Worm (Caenorhabditis elegans) whole organism, young adult: ENCODE results near the gene tmem-138.

Experiments
- B0035.1 ChIP-seq: sonication (generic microtip); optimal IDR thresholded peaks from 2 replicates; lab custom pipeline; 2016; ENCODE audit warnings: missing genetic modification characterization, mild to moderate bottlenecking, missing compliant biosample characterization, missing genotype, missing genetic modification reagents
- B0336.3 ChIP-seq: fragments of 200-800 bp; sonication (Bioruptor generic); IDR thresholded peaks from 2 replicates; pipeline ENCODE4 v1.3.6; 2022; ENCODE audit warnings: missing genetic modification characterization, missing compliant biosample characterization
- C06A6.2 ChIP-seq: fragments of 200-800 bp; sonication (Bioruptor generic); conservative IDR thresholded peaks from 2 replicates; pipeline ENCODE4 v1.3.6; 2022; ENCODE audit warnings: missing genetic modification characterization, missing compliant biosample characterization
- D2030.7 ChIP-seq: fragments of 200-800 bp; sonication (Bioruptor generic); IDR thresholded peaks from 2 replicates; pipeline ENCODE4 v1.3.6; 2022; ENCODE audit warnings: missing genetic modification reagents, missing genetic modification characterization, missing compliant biosample characterization
- F23B12.7 ChIP-seq: sonication (generic microtip); optimal IDR thresholded peaks from 2 replicates; lab custom pipeline; 2017; ENCODE audit warnings: missing genetic modification characterization, mild to moderate bottlenecking, missing compliant biosample characterization, antibody characterized with exemption, moderate library complexity; ENCODE audit not compliant: insufficient read depth
- F52B5.7 ChIP-seq: sonication (generic microtip); optimal IDR thresholded peaks from 2 replicates; lab custom pipeline; 2016; ENCODE audit warnings: mild to moderate bottlenecking, missing genetic modification characterization, missing compliant biosample characterization
- K12H6.12 ChIP-seq: fragments of 200-800 bp; sonication (Bioruptor generic); optimal IDR thresholded peaks from 2 replicates; lab custom pipeline; 2018; ENCODE audit warnings: mild to moderate bottlenecking, missing genetic modification characterization, missing compliant biosample characterization
- T26A5.8 ChIP-seq: sonication (generic microtip); optimal IDR thresholded peaks from 2 replicates; lab custom pipeline; 2016; ENCODE audit warnings: missing genetic modification characterization, missing compliant biosample characterization
- Y53F4B.3 ChIP-seq: fragments of 200-800 bp; sonication (Bioruptor generic); IDR thresholded peaks from 2 replicates; pipeline ENCODE4 v1.3.6; 2022; ENCODE audit warnings: missing genetic modification reagents, missing genetic modification characterization, missing compliant biosample characterization
- Y53G8AR.9 ChIP-seq: fragments of 200-800 bp; sonication (Bioruptor generic); conservative IDR thresholded peaks from 2 replicates; pipeline ENCODE4 v1.3.6; 2022; ENCODE audit warnings: missing genetic modification reagents, missing genetic modification characterization, missing compliant biosample characterization
- ZK185.1 ChIP-seq: sonication (generic microtip); optimal IDR thresholded peaks from 2 replicates; lab custom pipeline; 2016; ENCODE audit warnings: mild to moderate bottlenecking, missing genetic modification characterization, missing compliant biosample characterization; ENCODE audit not compliant: poor library complexity, severe bottlenecking
- aptf-2 ChIP-seq: fragments of 200-800 bp; sonication (Bioruptor generic); conservative IDR thresholded peaks from 2 replicates; pipeline ENCODE4 v1.3.6; 2022; ENCODE audit warnings: missing genetic modification reagents, missing genetic modification characterization, missing compliant biosample characterization
- athp-1 ChIP-seq: sonication (generic microtip); optimal IDR thresholded peaks from 2 replicates; lab custom pipeline; 2017; ENCODE audit warnings: mild to moderate bottlenecking, missing genetic modification characterization, missing compliant biosample characterization
- attf-3 ChIP-seq: fragments of 200-800 bp; sonication (Bioruptor generic); conservative IDR thresholded peaks from 2 replicates; pipeline ENCODE4 v1.3.6; 2022; ENCODE audit warnings: missing genetic modification reagents, missing genetic modification characterization, missing compliant biosample characterization
- attf-5 ChIP-seq: fragments of 200-800 bp; sonication (Bioruptor generic); optimal IDR thresholded peaks from 2 replicates; lab custom pipeline; 2018; ENCODE audit warnings: mild to moderate bottlenecking, missing genetic modification characterization, missing compliant biosample characterization
- bed-1 ChIP-seq: fragments of 200-800 bp; sonication (Bioruptor generic); IDR thresholded peaks from 2 replicates; pipeline ENCODE4 v1.3.6; 2022; ENCODE audit warnings: missing genetic modification reagents, missing genetic modification characterization, missing compliant biosample characterization
- ccch-3 ChIP-seq: fragments of 200-800 bp; sonication (Bioruptor generic); optimal IDR thresholded peaks from 2 replicates; lab custom pipeline; 2018; ENCODE audit warnings: mild to moderate bottlenecking, missing genetic modification characterization, missing compliant biosample characterization
- cebp-1 ChIP-seq, 2 experiments: fragments of 200-800 bp in 1 of 2; sonication (Bioruptor generic) in 1 of 2; sonication (generic microtip) in 1 of 2; IDR thresholded peaks in 1 of 2; optimal IDR thresholded peaks in 1 of 2; 2 replicates each; pipeline versions ENCODE4 v1.3.6 to Lab custom; 2017 to 2022; ENCODE audit warnings: missing compliant biosample characterization in 2 of 2, missing genetic modification characterization in 2 of 2, mild to moderate bottlenecking in 1 of 2, missing genetic modification reagents in 1 of 2, moderate library complexity in 1 of 2
- ceh-100 ChIP-seq: fragments of 200-800 bp; sonication (Bioruptor generic); IDR thresholded peaks from 2 replicates; pipeline ENCODE4 v1.3.6; 2022; ENCODE audit warnings: missing genetic modification reagents, missing genetic modification characterization, missing compliant biosample characterization
- ceh-58 ChIP-seq: fragments of 200-800 bp; sonication (Bioruptor generic); IDR thresholded peaks from 2 replicates; pipeline ENCODE4 v1.3.6; 2022; ENCODE audit warnings: missing genetic modification characterization, missing compliant biosample characterization
- die-1 ChIP-seq: sonication (generic microtip); optimal IDR thresholded peaks from 2 replicates; lab custom pipeline; 2016; ENCODE audit warnings: missing genotype, mild to moderate bottlenecking, missing genetic modification characterization, missing compliant biosample characterization
- dox-1 ChIP-seq: fragments of 200-800 bp; sonication (Bioruptor generic); IDR thresholded peaks from 2 replicates; pipeline ENCODE4 v1.3.6; 2022; ENCODE audit warnings: missing genetic modification reagents, missing genetic modification characterization, missing compliant biosample characterization
- dpl-1 ChIP-seq: fragments of 150-350 bp; optimal IDR thresholded peaks from 2 replicates; lab custom pipeline; 2014; ENCODE audit warnings: missing biosample characterization, missing genetic modification reagents, missing genetic modification characterization
- efl-1 ChIP-seq: fragments of 150-350 bp; optimal IDR thresholded peaks from 2 replicates; lab custom pipeline; 2014; ENCODE audit warnings: missing biosample characterization, missing genetic modification reagents, missing genetic modification characterization
- egrh-3 ChIP-seq: fragments of 200-800 bp; sonication (Bioruptor generic); IDR thresholded peaks from 2 replicates; pipeline ENCODE4 v1.3.6; 2022; ENCODE audit warnings: missing genetic modification reagents, missing genetic modification characterization, missing compliant biosample characterization
- ekl-4 ChIP-seq: fragments of 200-800 bp; sonication (Bioruptor generic); IDR thresholded peaks from 2 replicates; pipeline ENCODE4 v1.3.6; 2022; ENCODE audit warnings: missing genetic modification reagents, missing genetic modification characterization, missing compliant biosample characterization
- him-1 ChIP-seq: sonication (generic microtip); optimal IDR thresholded peaks from 2 replicates; lab custom pipeline; 2016; ENCODE audit warnings: missing genotype, missing genetic modification reagents, missing genetic modification characterization, missing compliant biosample characterization
- hmg-1.2 ChIP-seq: fragments of 200-800 bp; sonication (Bioruptor generic); IDR thresholded peaks from 2 replicates; pipeline ENCODE4 v1.3.6; 2022; ENCODE audit warnings: missing genetic modification reagents, missing genetic modification characterization, missing compliant biosample characterization
- lag-1 ChIP-seq: fragments of 200-800 bp; sonication (Bioruptor generic); IDR thresholded peaks from 2 replicates; pipeline ENCODE4 v1.3.6; 2022; ENCODE audit warnings: missing genetic modification reagents, missing genetic modification characterization, missing compliant biosample characterization
- lin-35 ChIP-seq, 3 experiments: fragments of 150-350 bp in 2 of 3; sonication (generic microtip) in 1 of 3; optimal IDR thresholded peaks; 2 replicates each; lab custom pipeline; 2014 to 2018; ENCODE audit warnings: missing biosample characterization in 3 of 3, missing genetic modification characterization in 3 of 3, missing genetic modification reagents in 3 of 3
- lsl-1 ChIP-seq: fragments of 200-800 bp; sonication (Bioruptor generic); optimal IDR thresholded peaks from 2 replicates; lab custom pipeline; 2018; ENCODE audit warnings: mild to moderate bottlenecking, missing genetic modification characterization, moderate library complexity, missing compliant biosample characterization
- madf-10 ChIP-seq: sonication (generic microtip); optimal IDR thresholded peaks from 2 replicates; lab custom pipeline; 2016; ENCODE audit warnings: mild to moderate bottlenecking, missing genetic modification characterization, missing compliant biosample characterization
- mcd-1 ChIP-seq: fragments of 200-800 bp; sonication (Bioruptor generic); IDR thresholded peaks from 2 replicates; pipeline ENCODE4 v1.3.6; 2022; ENCODE audit warnings: missing genetic modification reagents, missing genetic modification characterization, missing compliant biosample characterization
- nhr-179 ChIP-seq: sonication (generic microtip); optimal IDR thresholded peaks from 2 replicates; lab custom pipeline; 2016; ENCODE audit warnings: mild to moderate bottlenecking, missing genetic modification characterization, missing compliant biosample characterization
- nhr-27 ChIP-seq: fragments of 200-800 bp; sonication (Bioruptor generic); optimal IDR thresholded peaks from 2 replicates; lab custom pipeline; 2018; ENCODE audit warnings: mild to moderate bottlenecking, missing genetic modification characterization, moderate library complexity, missing compliant biosample characterization
- nhr-80 ChIP-seq: sonication (generic microtip); optimal IDR thresholded peaks from 2 replicates; lab custom pipeline; 2016; ENCODE audit warnings: missing genetic modification characterization, missing compliant biosample characterization
- nhr-90 ChIP-seq: sonication (generic microtip); optimal IDR thresholded peaks from 2 replicates; lab custom pipeline; 2016; ENCODE audit warnings: missing genotype, mild to moderate bottlenecking, missing genetic modification characterization, missing compliant biosample characterization
- rcor-1 ChIP-seq: fragments of 200-800 bp; sonication (Bioruptor generic); IDR thresholded peaks from 2 replicates; pipeline ENCODE4 v1.3.6; 2022; ENCODE audit warnings: missing genetic modification reagents, missing genetic modification characterization, missing compliant biosample characterization
- snpc-1.1 ChIP-seq: sonication (generic microtip); optimal IDR thresholded peaks from 2 replicates; lab custom pipeline; 2017; ENCODE audit warnings: missing genetic modification characterization, mild to moderate bottlenecking, missing compliant biosample characterization, antibody characterized with exemption, moderate library complexity, missing genotype, missing genetic modification reagents; ENCODE audit not compliant: insufficient read depth
- snpc-4 ChIP-seq, 5 experiments: fragments of 150-350 bp in 1 of 5; sonication (generic microtip) in 4 of 5; optimal IDR thresholded peaks; 2 replicates each; lab custom pipeline; 2014 to 2018; ENCODE audit warnings: missing genetic modification characterization in 5 of 5, missing biosample characterization in 3 of 5, antibody characterized with exemption in 2 of 5, mild to moderate bottlenecking in 2 of 5, missing compliant biosample characterization in 2 of 5, missing genotype in 2 of 5, moderate library complexity in 2 of 5, missing genetic modification reagents in 1 of 5
- tbx-9 ChIP-seq: sonication (generic microtip); optimal IDR thresholded peaks from 2 replicates; lab custom pipeline; 2016; ENCODE audit warnings: borderline replicate concordance, missing genetic modification characterization, inconsistent platforms, missing compliant biosample characterization
- tlf-1 ChIP-seq: fragments of 200-800 bp; sonication (Bioruptor generic); optimal IDR thresholded peaks from 2 replicates; lab custom pipeline; 2018; ENCODE audit warnings: mild to moderate bottlenecking, missing genetic modification characterization, missing compliant biosample characterization
- zim-3 ChIP-seq: sonication (generic microtip); optimal IDR thresholded peaks from 2 replicates; lab custom pipeline; 2017; ENCODE audit warnings: mild to moderate bottlenecking, missing genetic modification characterization, moderate library complexity, missing compliant biosample characterization
- ztf-18 ChIP-seq: sonication (generic microtip); optimal IDR thresholded peaks from 2 replicates; lab custom pipeline; 2016; ENCODE audit warnings: missing genotype, mild to moderate bottlenecking, missing genetic modification characterization, missing compliant biosample characterization
- ztf-26 ChIP-seq: sonication (generic microtip); optimal IDR thresholded peaks from 2 replicates; lab custom pipeline; 2017; ENCODE audit warnings: missing genetic modification characterization, missing compliant biosample characterization

Gene tmem-138

ce11 chrII:8137379-8137778 is 19.7 kb upstream of the tmem-138 start:
- TF ChIP-seq Y53F4B.3 (GFP tag; lab: Robert Waterston, UW) (no peak), ceh-100 (GFP tag; lab: Robert Waterston, UW) (peak; percentile 86), ekl-4 (no peak), K12H6.12 (tag; lab: Kevin White, UChicago) (peak; percentile 39), mcd-1 (GFP tag; lab: Robert Waterston, UW) (peak; percentile 46; the same call in 1 of the 2 replicates), tbx-9 (tag; lab: Kevin White, UChicago) (no peak), lsl-1 (peak; percentile 13), egrh-3 (GFP tag; lab: Robert Waterston, UW) (0 out of 2 replicates have a peak, but pooled peaks have one; percentile 9), ztf-18 (tag; lab: Kevin White, UChicago) (no peak), nhr-179 (tag; lab: Kevin White, UChicago) (no peak), efl-1 (GFP tag; lab: Kevin White, UChicago) (peak; percentile 23), him-1 (tag; lab: Kevin White, UChicago) (no peak), F52B5.7 (tag; lab: Kevin White, UChicago) (no peak), dox-1 (GFP tag; lab: Robert Waterston, UW) (no peak), aptf-2 (GFP tag; lab: Robert Waterston, UW) (no peak), tlf-1 (no peak)

ce11 chrII:8138015-8138546 is 19.0 kb upstream of the tmem-138 start, which contains the start of gene cdc-48.2:
Gene cdc-48.2 (plus strand): TSS chrII:8138496.
- TF ChIP-seq lag-1 (GFP tag; lab: Robert Waterston, UW) (no peak), hmg-1.2 (GFP tag; lab: Robert Waterston, UW) (0 out of 2 replicates have a peak, but pooled peaks have one; percentile 14), attf-3 (GFP tag; lab: Robert Waterston, UW) (no peak), ceh-58 (no peak), snpc-1.1 (tag; lab: Kevin White, UChicago) (no peak), D2030.7 (GFP tag; lab: Robert Waterston, UW) (no peak), madf-10 (tag; lab: Kevin White, UChicago) (no peak), T26A5.8 (tag; lab: Kevin White, UChicago) (no peak), attf-5 (GFP tag; lab: Kevin White, UChicago) (peak; percentile 36), nhr-90 (tag; lab: Kevin White, UChicago) (no peak), Y53G8AR.9 (GFP tag; lab: Robert Waterston, UW) (no peak), lin-35 (GFP tag; optimal IDR thresholded peaks at IDR 0.05; lab: Kevin White, UChicago) (no peak), dpl-1 (GFP tag; lab: Kevin White, UChicago) (no peak), nhr-27 (no peak), ccch-3 (no peak), ceh-100 (GFP tag; lab: Robert Waterston, UW) (0 out of 2 replicates have a peak, but pooled peaks have one; percentile 9), ztf-18 (tag; lab: Kevin White, UChicago) (no peak), cebp-1 (GFP tag; IDR thresholded peaks at IDR 0.05; lab: Robert Waterston, UW) (no peak), cebp-1 (tag; optimal IDR thresholded peaks at IDR 0.05; lab: Kevin White, UChicago) (peak; percentile 4), B0336.3 (no peak), rcor-1 (GFP tag; lab: Robert Waterston, UW) (0 out of 2 replicates have a peak, but pooled peaks have one; percentile 17), die-1 (tag; lab: Kevin White, UChicago) (no peak), athp-1 (tag; lab: Kevin White, UChicago) (no peak), him-1 (tag; lab: Kevin White, UChicago) (no peak), F23B12.7 (tag; lab: Kevin White, UChicago) (no peak), snpc-4 (GFP tag; optimal IDR thresholded peaks at IDR 0.05; lab: Kevin White, UChicago) (no peak), snpc-4 (tag; optimal IDR thresholded peaks at IDR 0.05; lab: Kevin White, UChicago) (no peak), ZK185.1 (tag; lab: Kevin White, UChicago) (no peak), B0035.1 (no peak), nhr-80 (tag; lab: Kevin White, UChicago) (peak; percentile 2), zim-3 (tag; lab: Kevin White, UChicago) (no peak), egrh-3 (GFP tag; lab: Robert Waterston, UW) (no peak), C06A6.2 (GFP tag; lab: Robert Waterston, UW) (no peak), ztf-26 (tag; lab: Kevin White, UChicago) (no peak), bed-1 (GFP tag; lab: Robert Waterston, UW) (no peak)
